Worm (Caenorhabditis elegans) whole organism, early embryonic: ENCODE data around the gene C28D4.18.

Source experiments
- B0310.2 ChIP-seq: sonication (generic microtip); optimal IDR thresholded peaks from 2 replicates; lab custom pipeline; 2016; ENCODE audit warnings: mild to moderate bottlenecking, missing genetic modification characterization, missing compliant biosample characterization
- ama-1 ChIP-seq: fragments of 150-350 bp; optimal IDR thresholded peaks from 2 replicates; lab custom pipeline; 2014
- hmbx-1 ChIP-seq: sonication (generic microtip); optimal IDR thresholded peaks from 2 replicates; lab custom pipeline; 2016; ENCODE audit warnings: mild to moderate bottlenecking, missing genetic modification characterization, missing compliant biosample characterization

DNA sequence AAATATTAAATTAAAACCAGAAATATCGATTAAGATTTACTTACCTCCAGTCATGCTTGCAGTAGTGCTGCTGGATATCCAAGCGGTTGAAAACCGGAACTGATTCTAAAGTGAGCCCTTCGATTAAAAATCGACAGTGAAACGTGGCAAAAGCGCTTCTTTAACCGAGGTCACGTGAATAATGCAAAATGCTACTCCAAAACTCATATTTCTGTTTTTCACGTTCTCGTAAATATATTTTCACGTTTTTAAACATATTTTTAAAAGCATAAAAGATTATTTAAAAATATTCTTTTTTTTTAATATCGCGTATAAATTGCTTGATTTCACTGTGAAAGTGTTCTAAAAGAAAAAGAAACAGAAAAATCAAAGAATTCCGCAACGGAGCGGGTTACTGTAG is 15.9 kb upstream of the C28D4.18 start, which contains the start of gene ant-1.3:
- TF ChIP-seq ama-1 (lab: Kevin White, UChicago) (no peak), B0310.2 (tag; lab: Kevin White, UChicago) (no peak), hmbx-1 (tag; lab: Kevin White, UChicago) (no peak)
